Worm (Caenorhabditis elegans): ENCODE results near the gene clec-195.

clec-195 gene

ce11 chrIV:17087384-17088099 lies 42.0 kb upstream of the clec-195 start, which contains the start of the genes snx-13 and snr-1 (continued):
- TF ChIP-seq D1046.2 (GFP tag; IDR thresholded peaks at IDR 0.05) (peak; percentile 79; the same call in 1 of the 2 replicates), pha-4 (GFP tag; IDR thresholded peaks at IDR 0.05) (peak; percentile 60; the same call in 1 of the 2 replicates), pha-4 (tag; optimal IDR thresholded peaks at IDR 0.05) (no peak), nhr-28 (tag; optimal IDR thresholded peaks at IDR 0.05) (peak; percentile 44), attf-4 (tag; optimal IDR thresholded peaks at IDR 0.05) (no peak), lin-38 (GFP tag; IDR thresholded peaks at IDR 0.05) (peak; percentile 98), ceh-62 (tag; optimal IDR thresholded peaks at IDR 0.05) (no peak), dpl-1 (GFP tag; optimal IDR thresholded peaks at IDR 0.05) (peak; percentile 69), snpc-1.2 (GFP tag; IDR thresholded peaks at IDR 0.05) (peak; percentile 81), R02D3.7 (tag; optimal IDR thresholded peaks at IDR 0.05) (no peak), mep-1 (tag; optimal IDR thresholded peaks at IDR 0.05) (peak; percentile 82), Y105C5A.15 (GFP tag; IDR thresholded peaks at IDR 0.05) (no peak), egl-43 (GFP tag; IDR thresholded peaks at IDR 0.05) (no peak), fkh-10 (GFP tag; optimal IDR thresholded peaks at IDR 0.05) (peak; percentile 86), Y75B8A.6 (GFP tag; IDR thresholded peaks at IDR 0.05) (no peak), madf-9 (GFP tag; conservative IDR thresholded peaks at IDR 0.05) (peak; percentile 76; the same call in 1 of the 2 replicates), F37D6.2 (tag; optimal IDR thresholded peaks at IDR 0.05) (peak; percentile 69), vab-7 (GFP tag; IDR thresholded peaks at IDR 0.05) (peak; percentile 86), ZK337.2 (GFP tag; IDR thresholded peaks at IDR 0.05) (peak; percentile 74; the same call in 1 of the 2 replicates), madf-5 (GFP tag; IDR thresholded peaks at IDR 0.05) (0 out of 4 replicates have a peak, but pooled peaks of 1 of the 2 experiments have one; percentile 62), lin-15B (tag; optimal IDR thresholded peaks at IDR 0.05) (no peak), hlh-30 (tag; optimal IDR thresholded peaks at IDR 0.05; ENCODE audit: insufficient read depth) (peak; percentile 64), ZK546.5 (tag; optimal IDR thresholded peaks at IDR 0.05) (no peak), nhr-42 (GFP tag; IDR thresholded peaks at IDR 0.05) (no peak), sdz-12 (GFP tag; optimal IDR thresholded peaks at IDR 0.05) (peak; percentile 89), dmd-9 (GFP tag; IDR thresholded peaks at IDR 0.05) (peak; percentile 80), snpc-4 (tag; optimal IDR thresholded peaks at IDR 0.05) (no peak)

ce11 chrIV:17084839-17085238 lies 39.2 kb upstream of the clec-195 start:
- TF ChIP-seq lin-38 (GFP tag; IDR thresholded peaks at IDR 0.05), result peak; percentile 41
- TF ChIP-seq php-3 (GFP tag; IDR thresholded peaks at IDR 0.05), result no peak
- no peak for TF ChIP-seq spr-1 (tag; optimal IDR thresholded peaks at IDR 0.05)
- peak; percentile 74 for TF ChIP-seq aha-1 (tag)
- TF ChIP-seq snpc-1.2 (GFP tag; IDR thresholded peaks at IDR 0.05), result peak; percentile 80

- TF ChIP-seq lin-38 (GFP tag; IDR thresholded peaks at IDR 0.05) (peak; percentile 51), saeg-2 (GFP tag; IDR thresholded peaks at IDR 0.05) (no peak), dpl-1 (GFP tag; optimal IDR thresholded peaks at IDR 0.05) (peak; percentile 0), dmd-9 (GFP tag; IDR thresholded peaks at IDR 0.05) (0 out of 2 replicates have a peak, but pooled peaks have one; percentile 7)
These were observed 38.7 kb upstream of the clec-195 start for ce11 chrIV:17084317-17084716.

ce11 chrIV:17078649-17079048 lies 33.1 kb upstream of the clec-195 start, which contains the start of gene Y116A8C.25:
Y116A8C.25 (minus strand) TSS chrIV:17078749.
- TF ChIP-seq fkh-10 (GFP tag; optimal IDR thresholded peaks at IDR 0.05) (no peak), daf-16 (GFP tag; optimal IDR thresholded peaks at IDR 0.05) (no peak), daf-16 (tag; optimal IDR thresholded peaks at IDR 0.05) (no peak), nhr-25 (tag; optimal IDR thresholded peaks at IDR 0.05; ENCODE audit: borderline replicate concordance, insufficient read depth) (no peak), ztf-11 (tag; optimal IDR thresholded peaks at IDR 0.05) (no peak), ceh-28 (tag; optimal IDR thresholded peaks at IDR 0.05) (no peak), madf-9 (GFP tag; conservative IDR thresholded peaks at IDR 0.05) (no peak), ctbp-1 (GFP tag; IDR thresholded peaks at IDR 0.05) (no peak), php-3 (GFP tag; IDR thresholded peaks at IDR 0.05) (no peak), lsy-2 (tag; optimal IDR thresholded peaks at IDR 0.05) (no peak), F49E8.2 (tag; optimal IDR thresholded peaks at IDR 0.05; ENCODE audit: borderline replicate concordance) (no peak), daf-19 (GFP tag; conservative IDR thresholded peaks at IDR 0.05) (no peak), nhr-42 (GFP tag; IDR thresholded peaks at IDR 0.05) (no peak), nhr-76 (tag; optimal IDR thresholded peaks at IDR 0.05) (no peak)

Data from whole organism, L4 larva.